Fruit fly (Drosophila melanogaster) whole organism, embryonic: ENCODE data around the gene CG9391.

Experiments
- Aef1 ChIP-seq: fragments of 200-800 bp; sonication (Bioruptor generic); IDR thresholded peaks from 3 replicates; pipeline ENCODE4 v1.3.6; 2022; ENCODE audit warnings: missing biosample characterization, missing genetic modification characterization
- Asciz ChIP-seq: fragments of 200-800 bp; sonication (Bioruptor generic); optimal IDR thresholded peaks from 2 replicates; lab custom pipeline; 2017; ENCODE audit warnings: missing biosample characterization, mild to moderate bottlenecking, missing genetic modification characterization, missing genetic modification reagents
- Bteb2 ChIP-seq: fragments of 200-800 bp; sonication (Bioruptor generic); optimal IDR thresholded peaks from 2 replicates; lab custom pipeline; 2016; ENCODE audit warnings: missing biosample characterization, missing genetic modification characterization
- C15 ChIP-seq: fragments of 200-800 bp; sonication (Bioruptor generic); IDR thresholded peaks from 3 replicates; pipeline ENCODE4 v1.3.6; 2022; ENCODE audit warnings: missing biosample characterization, missing genetic modification characterization
- CG10366 ChIP-seq: fragments of 200-800 bp; sonication (Bioruptor generic); IDR thresholded peaks from 2 replicates; pipeline ENCODE4 v1.3.6; 2022; ENCODE audit warnings: missing biosample characterization, missing genetic modification characterization
- CG10431 ChIP-seq: fragments of 200-800 bp; sonication (Bioruptor generic); optimal IDR thresholded peaks from 3 replicates; lab custom pipeline; 2018; ENCODE audit warnings: missing biosample characterization, mild to moderate bottlenecking, missing genetic modification characterization
- CG10979 ChIP-seq: fragments of 200-800 bp; sonication (Bioruptor generic); optimal IDR thresholded peaks from 2 replicates; lab custom pipeline; 2018; ENCODE audit warnings: missing biosample characterization, mild to moderate bottlenecking, missing genetic modification characterization, moderate library complexity
- CG11247 ChIP-seq: fragments of 200-800 bp; sonication (Bioruptor generic); IDR thresholded peaks from 2 replicates; pipeline ENCODE4 v1.3.6; 2022; ENCODE audit warnings: missing biosample characterization, missing genetic modification characterization
- CG11723 ChIP-seq: fragments of 200-800 bp; sonication (Bioruptor generic); optimal IDR thresholded peaks from 2 replicates; lab custom pipeline; 2017; ENCODE audit warnings: missing biosample characterization, mild to moderate bottlenecking, missing genetic modification characterization
- CG1233 ChIP-seq: fragments of 200-800 bp; sonication (Bioruptor generic); optimal IDR thresholded peaks from 4 replicates; lab custom pipeline; 2018; ENCODE audit warnings: missing biosample characterization, mild to moderate bottlenecking, missing genetic modification characterization
- CG13624 ChIP-seq: fragments of 200-800 bp; sonication (Bioruptor generic); optimal IDR thresholded peaks from 2 replicates; lab custom pipeline; 2016; ENCODE audit warnings: missing biosample characterization, missing genetic modification characterization
- CG14860 ChIP-seq: fragments of 200-800 bp; sonication (Bioruptor generic); IDR thresholded peaks from 3 replicates; pipeline ENCODE4 v1.3.6; 2022; ENCODE audit warnings: missing biosample characterization, missing genetic modification characterization; ENCODE audit not compliant: partially characterized antibody
- CG14965 ChIP-seq: fragments of 200-800 bp; sonication (Bioruptor generic); optimal IDR thresholded peaks from 2 replicates; lab custom pipeline; 2016; ENCODE audit warnings: missing biosample characterization, missing genetic modification characterization, borderline replicate concordance
- CG15269 ChIP-seq: fragments of 200-800 bp; sonication (Bioruptor generic); optimal IDR thresholded peaks from 2 replicates; lab custom pipeline; 2018; ENCODE audit warnings: missing biosample characterization, mild to moderate bottlenecking, missing genetic modification characterization, moderate library complexity
- CG1529 ChIP-seq: fragments of 200-800 bp; sonication (Bioruptor generic); optimal IDR thresholded peaks from 3 replicates; lab custom pipeline; 2018; ENCODE audit warnings: missing biosample characterization, missing genetic modification characterization
- CG15601 ChIP-seq: fragments of 200-800 bp; sonication (Bioruptor generic); optimal IDR thresholded peaks from 3 replicates; lab custom pipeline; 2019; ENCODE audit warnings: missing biosample characterization, mild to moderate bottlenecking, missing genetic modification characterization, moderate library complexity
- CG17359 ChIP-seq: fragments of 200-800 bp; sonication (Bioruptor generic); optimal IDR thresholded peaks from 3 replicates; lab custom pipeline; 2018; ENCODE audit warnings: missing biosample characterization, mild to moderate bottlenecking, missing genetic modification characterization, moderate library complexity
- CG9817 ChIP-seq: fragments of 200-800 bp; sonication (Bioruptor generic); optimal IDR thresholded peaks from 2 replicates; lab custom pipeline; 2018; ENCODE audit warnings: missing biosample characterization, mild to moderate bottlenecking, missing genetic modification characterization, moderate library complexity
- CG9876 ChIP-seq: fragments of 200-800 bp; sonication (Bioruptor generic); optimal IDR thresholded peaks from 2 replicates; lab custom pipeline; 2016; ENCODE audit warnings: missing biosample characterization, missing genetic modification characterization
- CG9932 ChIP-seq: fragments of 200-800 bp; sonication (Bioruptor generic); IDR thresholded peaks from 2 replicates; pipeline ENCODE4 v1.3.6; 2022; ENCODE audit warnings: missing biosample characterization, missing genetic modification characterization
- CoRest ChIP-seq: fragments of 200-800 bp; sonication (Bioruptor generic); optimal IDR thresholded peaks from 3 replicates; lab custom pipeline; 2018; ENCODE audit warnings: missing biosample characterization, mild to moderate bottlenecking, missing genetic modification characterization, moderate library complexity
- D19B ChIP-seq: fragments of 200-800 bp; sonication (Bioruptor generic); optimal IDR thresholded peaks from 2 replicates; lab custom pipeline; 2017; ENCODE audit warnings: missing biosample characterization, mild to moderate bottlenecking, missing genetic modification characterization
- Dll ChIP-seq: fragments of 200-800 bp; sonication (Bioruptor generic); IDR thresholded peaks from 4 replicates; pipeline ENCODE4 v1.3.6; 2022; ENCODE audit warnings: missing biosample characterization, missing genetic modification characterization; ENCODE audit not compliant: partially characterized antibody
- E2f2 ChIP-seq: fragments of 200-800 bp; sonication (Bioruptor generic); IDR thresholded peaks from 2 replicates; pipeline ENCODE4 v1.3.6; 2022; ENCODE audit warnings: missing biosample characterization, missing genetic modification characterization
- HLH3B ChIP-seq: fragments of 200-800 bp; sonication (Bioruptor generic); IDR thresholded peaks from 2 replicates; pipeline ENCODE4 v1.3.6; 2022; ENCODE audit warnings: missing biosample characterization, missing genetic modification characterization
- Hey ChIP-seq: fragments of 200-800 bp; sonication (Bioruptor generic); optimal IDR thresholded peaks from 3 replicates; lab custom pipeline; 2018; ENCODE audit warnings: missing biosample characterization, mild to moderate bottlenecking, missing genetic modification characterization
- HmgZ ChIP-seq: fragments of 200-800 bp; sonication (Bioruptor generic); optimal IDR thresholded peaks from 2 replicates; lab custom pipeline; 2018; ENCODE audit warnings: missing biosample characterization, mild to moderate bottlenecking, missing genetic modification characterization
- Mrtf ChIP-seq: fragments of 200-800 bp; sonication (Bioruptor generic); IDR thresholded peaks from 3 replicates; pipeline ENCODE4 v1.3.6; 2022; ENCODE audit warnings: missing biosample characterization, missing genetic modification characterization
- Nf-YA ChIP-seq: fragments of 200-800 bp; sonication (Bioruptor generic); IDR thresholded peaks from 2 replicates; pipeline ENCODE4 v1.3.6; 2022; ENCODE audit warnings: missing biosample characterization, missing genetic modification characterization
- Spps ChIP-seq: fragments of 200-800 bp; sonication (Bioruptor generic); optimal IDR thresholded peaks from 2 replicates; lab custom pipeline; 2018; ENCODE audit warnings: missing biosample characterization, mild to moderate bottlenecking, missing genetic modification characterization
- Vsx1 ChIP-seq: fragments of 200-800 bp; sonication (Bioruptor generic); optimal IDR thresholded peaks from 2 replicates; lab custom pipeline; 2017; ENCODE audit warnings: missing biosample characterization, mild to moderate bottlenecking, missing genetic modification characterization, missing genetic modification reagents
- ab ChIP-seq: fragments of 200-800 bp; sonication (Bioruptor generic); optimal IDR thresholded peaks from 2 replicates; lab custom pipeline; 2016; ENCODE audit warnings: missing biosample characterization, missing genetic modification characterization
- br ChIP-seq: fragments of >200 bp; optimal IDR thresholded peaks from 2 replicates; lab custom pipeline; 2017
- cad ChIP-seq: fragments of >200 bp; optimal IDR thresholded peaks from 2 replicates; lab custom pipeline; 2017; ENCODE audit warnings: missing biosample characterization, missing genetic modification characterization
- cato ChIP-seq: fragments of 200-800 bp; sonication (Bioruptor generic); optimal IDR thresholded peaks from 2 replicates; lab custom pipeline; 2016; ENCODE audit warnings: missing biosample characterization, missing genetic modification characterization, borderline replicate concordance
- crol ChIP-seq: fragments of 200-800 bp; sonication (Bioruptor generic); IDR thresholded peaks from 2 replicates; pipeline ENCODE4 v1.3.6; 2022; ENCODE audit warnings: missing biosample characterization, missing genetic modification characterization
- dmrt99B ChIP-seq: fragments of 200-800 bp; sonication (Bioruptor generic); optimal IDR thresholded peaks from 2 replicates; lab custom pipeline; 2018; ENCODE audit warnings: missing biosample characterization, mild to moderate bottlenecking, missing genetic modification characterization, moderate library complexity
- grau ChIP-seq: fragments of 200-800 bp; optimal IDR thresholded peaks from 3 replicates; lab custom pipeline; 2019; ENCODE audit warnings: missing biosample characterization, mild to moderate bottlenecking, missing genetic modification characterization, moderate library complexity
- her ChIP-seq: fragments of 200-800 bp; sonication (Bioruptor generic); optimal IDR thresholded peaks from 2 replicates; lab custom pipeline; 2016; ENCODE audit warnings: missing biosample characterization, missing genetic modification characterization
- hth ChIP-seq: fragments of >200 bp; optimal IDR thresholded peaks from 2 replicates; lab custom pipeline; 2017; ENCODE audit warnings: inconsistent platforms
- insv ChIP-seq, 2 experiments: fragments of 200-800 bp; sonication (Bioruptor generic); optimal IDR thresholded peaks; 3 replicates each; lab custom pipeline; 2016 to 2018; ENCODE audit warnings: missing biosample characterization in 2 of 2, missing genetic modification characterization in 2 of 2
- klu ChIP-seq: fragments of 200-800 bp; sonication (Bioruptor generic); IDR thresholded peaks from 2 replicates; pipeline ENCODE4 v1.3.6; 2022; ENCODE audit warnings: missing biosample characterization, missing genetic modification characterization
- lmd ChIP-seq: fragments of 200-800 bp; sonication (Bioruptor generic); IDR thresholded peaks from 2 replicates; pipeline ENCODE4 v1.3.6; 2022; ENCODE audit warnings: missing biosample characterization, missing genetic modification characterization
- oc ChIP-seq: fragments of 200-800 bp; sonication (Bioruptor generic); optimal IDR thresholded peaks from 2 replicates; lab custom pipeline; 2018; ENCODE audit warnings: missing biosample characterization, mild to moderate bottlenecking, missing genetic modification characterization, moderate library complexity
- otp ChIP-seq: fragments of 200-800 bp; sonication (Bioruptor generic); IDR thresholded peaks from 3 replicates; pipeline ENCODE4, ENCODE4 v1.3.6; 2022; ENCODE audit warnings: missing biosample characterization, missing genetic modification characterization
- p53 ChIP-seq: fragments of 200-800 bp; sonication (Bioruptor generic); optimal IDR thresholded peaks from 2 replicates; lab custom pipeline; 2016; ENCODE audit warnings: missing biosample characterization, missing genetic modification characterization
- pb ChIP-seq: fragments of 200-800 bp; sonication (Bioruptor generic); optimal IDR thresholded peaks from 3 replicates; lab custom pipeline; 2016; ENCODE audit warnings: missing biosample characterization, missing genetic modification characterization
- sc ChIP-seq, 3 experiments: fragments of >200 bp in 2 of 3; fragments of 200-800 bp in 1 of 3; sonication (Bioruptor generic) in 1 of 3; optimal IDR thresholded peaks; 2 replicates in 2 of 3; 3 replicates in 1 of 3; lab custom pipeline; 2017; ENCODE audit warnings: mild to moderate bottlenecking in 1 of 3, missing biosample characterization in 1 of 3, missing genetic modification characterization in 1 of 3, missing genetic modification reagents in 1 of 3
- slou ChIP-seq: fragments of 200-800 bp; sonication (Bioruptor generic); optimal IDR thresholded peaks from 3 replicates; lab custom pipeline; 2016; ENCODE audit warnings: missing biosample characterization, missing genetic modification characterization
- slp2 ChIP-seq: fragments of 200-800 bp; sonication (Bioruptor generic); optimal IDR thresholded peaks from 2 replicates; lab custom pipeline; 2016; ENCODE audit warnings: missing biosample characterization, missing genetic modification characterization
- stc ChIP-seq: fragments of 200-800 bp; sonication (Bioruptor generic); IDR thresholded peaks from 2 replicates; pipeline ENCODE4 v1.3.6; 2022; ENCODE audit warnings: missing biosample characterization, missing genetic modification characterization

CG9391 gene

dm6 chr3L:21304400-21304799 lies 36.3 kb upstream of the CG9391 start, which contains the start of the genes CG11309 and CG7632 (continued):
- TF ChIP-seq CG9817: peak; percentile 99
- TF ChIP-seq CG11247: peak; percentile 97
- peak; percentile 99 for TF ChIP-seq grau (tag; lab: Kevin White, UChicago)
- TF ChIP-seq cad (GFP tag; lab: Kevin White, UChicago): no peak
- peak; percentile 96 for TF ChIP-seq lmd (GFP tag; lab: Robert Waterston, UW)
- TF ChIP-seq CG10431 (GFP tag; lab: Kevin White, UChicago): peak; percentile 98
- TF ChIP-seq klu (GFP tag; lab: Robert Waterston, UW): peak; percentile 89
- no peak for TF ChIP-seq sc (optimal IDR thresholded peaks at IDR 0.05; lab: Kevin White, UChicago)
- peak; percentile 99 for TF ChIP-seq sc (GFP tag; optimal IDR thresholded peaks at IDR 0.05; lab: Kevin White, UChicago)
- TF ChIP-seq br (lab: Kevin White, UChicago): no peak
- peak; percentile 98 for TF ChIP-seq HLH3B
- peak; percentile 95 for TF ChIP-seq p53 (GFP tag; lab: Kevin White, UChicago)
- TF ChIP-seq C15: peak; percentile 96
- TF ChIP-seq CG10979 (tag; lab: Kevin White, UChicago): peak; percentile 100
- TF ChIP-seq Nf-YA: peak; percentile 97
- peak; percentile 99 for TF ChIP-seq CG13624 (GFP tag; lab: Kevin White, UChicago)
- TF ChIP-seq her: peak; percentile 97
- peak; percentile 94 for TF ChIP-seq CG9876 (GFP tag; lab: Kevin White, UChicago)
- peak; percentile 99 for TF ChIP-seq CG17359
- peak; percentile 99 for TF ChIP-seq CoRest (tag; lab: Kevin White, UChicago)
- TF ChIP-seq Aef1 (GFP tag; lab: Robert Waterston, UW): peak; percentile 94
- peak; percentile 98 for TF ChIP-seq slp2 (GFP tag; lab: Kevin White, UChicago)
- peak; percentile 99 for TF ChIP-seq CG11723 (GFP tag; lab: Kevin White, UChicago)
- peak; percentile 99 for TF ChIP-seq stc (GFP tag; lab: Robert Waterston, UW)
- TF ChIP-seq CG9932 (GFP tag; lab: Robert Waterston, UW): peak; percentile 96
- peak; percentile 99 for TF ChIP-seq CG1233 (GFP tag; lab: Kevin White, UChicago)
- peak; percentile 87 for TF ChIP-seq E2f2 (GFP tag; lab: Robert Waterston, UW)
- peak; percentile 100 for TF ChIP-seq HmgZ (tag; lab: Kevin White, UChicago)
- TF ChIP-seq CG14860 (GFP tag; lab: Robert Waterston, UW): no peak
- peak; percentile 95 for TF ChIP-seq Mrtf (GFP tag; lab: Robert Waterston, UW)
- TF ChIP-seq Spps (tag; lab: Kevin White, UChicago): peak; percentile 100
- TF ChIP-seq pb: peak; percentile 98
- peak; percentile 95 for TF ChIP-seq D19B
- TF ChIP-seq Hey (tag; lab: Kevin White, UChicago): peak; percentile 98
- peak; percentile 90 for TF ChIP-seq ab (GFP tag; lab: Kevin White, UChicago)
- peak; percentile 49; the same call in 1 of the 4 replicates for TF ChIP-seq Dll (GFP tag; lab: Robert Waterston, UW)
- peak; percentile 99 for TF ChIP-seq CG1529 (GFP tag; lab: Kevin White, UChicago)
- TF ChIP-seq CG14965 (GFP tag; lab: Kevin White, UChicago): peak; percentile 91
- TF ChIP-seq crol (GFP tag; lab: Robert Waterston, UW): peak; percentile 71
- peak; percentile 96 for TF ChIP-seq slou
- peak; percentile 97 for TF ChIP-seq CG10366
- peak; percentile 99 for TF ChIP-seq CG15601 (tag; lab: Kevin White, UChicago)
- peak; percentile 99 for TF ChIP-seq dmrt99B (tag; lab: Kevin White, UChicago)
- TF ChIP-seq oc (tag; lab: Kevin White, UChicago): peak; percentile 99
- TF ChIP-seq insv (GFP tag; optimal IDR thresholded peaks at IDR 0.05; lab: Kevin White, UChicago): peak; percentile 48 to 87
- no peak for TF ChIP-seq hth (lab: Kevin White, UChicago)
- peak; percentile 98 for TF ChIP-seq cato (GFP tag; lab: Kevin White, UChicago)
- TF ChIP-seq Bteb2 (GFP tag; lab: Kevin White, UChicago): peak; percentile 99
- peak; percentile 98 for TF ChIP-seq Vsx1
- TF ChIP-seq otp (GFP tag; lab: Robert Waterston, UW): peak; percentile 98
- TF ChIP-seq CG15269 (tag; lab: Kevin White, UChicago): peak; percentile 99
- TF ChIP-seq Asciz (GFP tag; lab: Kevin White, UChicago): peak; percentile 100
